Worm (Caenorhabditis elegans): Measurements from ENCODE around the gene bnc-1.

bnc-1 gene

DNA sequence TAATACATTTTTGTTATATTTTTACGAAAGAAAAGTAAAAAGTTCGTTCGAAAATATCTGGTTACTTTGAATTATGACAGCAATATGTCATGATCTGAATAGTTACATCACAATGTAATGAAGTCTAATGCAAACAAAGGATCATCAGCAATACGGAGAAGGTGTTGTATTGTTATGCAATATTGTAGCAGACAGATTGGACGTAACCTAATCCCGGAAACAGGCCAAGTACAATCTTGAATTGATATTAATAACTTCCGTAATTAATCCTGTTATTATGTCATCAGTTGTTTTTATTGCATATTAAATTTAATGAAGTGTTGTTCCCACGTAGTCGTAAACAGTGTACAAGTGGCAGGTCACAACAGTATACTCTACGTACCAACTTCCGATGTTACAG is 4.7 kb upstream of the bnc-1 start:
- no peak for TF ChIP-seq B0336.3 (GFP tag; IDR thresholded peaks at IDR 0.05)
- TF ChIP-seq hlh-12 (tag; optimal IDR thresholded peaks at IDR 0.05): no peak
- no peak for TF ChIP-seq Y79H2A.3 (GFP tag; conservative IDR thresholded peaks at IDR 0.05)

DNA sequence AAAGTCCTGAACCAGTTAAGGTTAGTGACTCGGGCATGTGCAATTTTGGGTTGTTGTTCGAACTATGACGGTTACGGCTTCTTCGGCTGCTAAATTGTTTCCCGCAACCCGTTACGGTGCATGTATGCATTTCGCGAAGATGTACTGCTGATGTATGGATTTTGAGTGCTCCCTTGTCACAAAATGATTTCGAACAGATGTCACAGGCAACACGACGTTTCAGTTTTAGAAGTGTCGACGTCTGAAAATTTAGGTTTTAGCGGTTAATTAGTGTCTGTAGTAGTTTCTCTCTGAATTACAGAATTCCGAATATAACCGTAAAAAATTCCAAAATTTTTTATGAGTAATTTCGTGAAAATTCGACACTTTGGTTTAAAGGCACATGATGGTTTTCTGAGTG is 1.1 kb downstream of the bnc-1 start:
- TF ChIP-seq hrde-1 (tag; optimal IDR thresholded peaks at IDR 0.05; ENCODE audit: borderline replicate concordance): peak; percentile 67
- no peak for TF ChIP-seq dpff-1 (tag; optimal IDR thresholded peaks at IDR 0.05)
- 0 out of 2 replicates have a peak, but pooled peaks have one; percentile 44 for TF ChIP-seq madf-3 (GFP tag; IDR thresholded peaks at IDR 0.05)
- 0 out of 2 replicates have a peak, but pooled peaks have one; percentile 44 for TF ChIP-seq nfya-2 (GFP tag; IDR thresholded peaks at IDR 0.05)
- TF ChIP-seq B0336.3 (GFP tag; IDR thresholded peaks at IDR 0.05): no peak
- 0 out of 2 replicates have a peak, but pooled peaks have one; percentile 43 for TF ChIP-seq Y79H2A.3 (GFP tag; conservative IDR thresholded peaks at IDR 0.05)
- 0 out of 2 replicates have a peak, but pooled peaks have one; percentile 9 for TF ChIP-seq ztf-28 (GFP tag; IDR thresholded peaks at IDR 0.05)
- TF ChIP-seq attf-3 (GFP tag; conservative IDR thresholded peaks at IDR 0.05): 0 out of 2 replicates have a peak, but pooled peaks have one; percentile 20
- peak in 1 of 3 experiments; percentile 4 for TF ChIP-seq lin-35 (GFP tag; optimal IDR thresholded peaks at IDR 0.05)

DNA sequence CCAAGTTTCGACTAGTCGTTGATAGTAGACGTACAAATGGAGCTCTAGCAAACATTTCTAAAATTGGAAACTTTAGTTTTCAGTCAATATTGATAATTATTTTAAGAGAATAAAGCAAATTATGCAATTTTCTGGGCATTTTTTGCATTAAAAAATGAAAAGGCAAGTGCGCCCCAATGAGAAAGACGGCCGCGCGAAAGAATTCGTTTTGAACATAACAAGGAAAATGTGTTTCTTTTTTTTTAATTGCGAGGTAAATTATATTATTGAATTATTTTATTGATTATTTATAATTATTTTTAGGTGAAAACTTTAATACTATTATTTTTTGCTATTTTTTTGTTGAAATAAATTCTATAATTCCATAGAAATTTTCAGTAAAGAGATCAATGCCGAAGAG is 5.4 kb downstream of the bnc-1 start, which contains the start of the genes tsfm-1 and capg-2:
TSS of gene tsfm-1 (minus strand) at position 57 of the 400 bp plus-strand sequence.
TSS of gene capg-2 (plus strand) at position 379 of the 400 bp plus-strand sequence.
- no peak for TF ChIP-seq madf-3 (GFP tag; IDR thresholded peaks at IDR 0.05)
- TF ChIP-seq ztf-22 (GFP tag; optimal IDR thresholded peaks at IDR 0.05): no peak
- no peak for TF ChIP-seq aptf-2 (GFP tag; conservative IDR thresholded peaks at IDR 0.05)
- TF ChIP-seq nhr-90 (tag; optimal IDR thresholded peaks at IDR 0.05): no peak
- TF ChIP-seq madf-6 (GFP tag; IDR thresholded peaks at IDR 0.05): 0 out of 2 replicates have a peak, but pooled peaks have one; percentile 19
- no peak for TF ChIP-seq ztf-28 (GFP tag; IDR thresholded peaks at IDR 0.05)
- no peak for TF ChIP-seq lag-1 (GFP tag; IDR thresholded peaks at IDR 0.05)
- TF ChIP-seq mcd-1 (GFP tag; IDR thresholded peaks at IDR 0.05): peak; percentile 61; the same call in 1 of the 2 replicates
- TF ChIP-seq pha-4 (tag; optimal IDR thresholded peaks at IDR 0.05): no peak
- TF ChIP-seq tbp1 (GFP tag; optimal IDR thresholded peaks at IDR 0.05): no peak
- no peak for TF ChIP-seq mxl-1 (tag; optimal IDR thresholded peaks at IDR 0.05)
- TF ChIP-seq ceh-91 (GFP tag; IDR thresholded peaks at IDR 0.05): no peak
- TF ChIP-seq him-1 (tag; optimal IDR thresholded peaks at IDR 0.05): no peak
- no peak for TF ChIP-seq B0035.1 (tag; optimal IDR thresholded peaks at IDR 0.05)
- no peak for TF ChIP-seq F55B11.4 (tag; optimal IDR thresholded peaks at IDR 0.05; ENCODE audit: borderline replicate concordance, insufficient read depth)
- TF ChIP-seq ztf-3 (GFP tag; optimal IDR thresholded peaks at IDR 0.05): no peak
- no peak for TF ChIP-seq attf-6 (GFP tag; IDR thresholded peaks at IDR 0.05)
- TF ChIP-seq efl-1 (GFP tag; optimal IDR thresholded peaks at IDR 0.05): peak; percentile 67
- no peak for TF ChIP-seq ceh-40 (GFP tag; IDR thresholded peaks at IDR 0.05)
- no peak for TF ChIP-seq lin-40 (tag; optimal IDR thresholded peaks at IDR 0.05)
- TF ChIP-seq dpl-1 (GFP tag; optimal IDR thresholded peaks at IDR 0.05): peak; percentile 21
- no peak for TF ChIP-seq mel-28 (tag; optimal IDR thresholded peaks at IDR 0.05; ENCODE audit: borderline replicate concordance)
- TF ChIP-seq F37B4.10 (GFP tag; IDR thresholded peaks at IDR 0.05): no peak

DNA sequence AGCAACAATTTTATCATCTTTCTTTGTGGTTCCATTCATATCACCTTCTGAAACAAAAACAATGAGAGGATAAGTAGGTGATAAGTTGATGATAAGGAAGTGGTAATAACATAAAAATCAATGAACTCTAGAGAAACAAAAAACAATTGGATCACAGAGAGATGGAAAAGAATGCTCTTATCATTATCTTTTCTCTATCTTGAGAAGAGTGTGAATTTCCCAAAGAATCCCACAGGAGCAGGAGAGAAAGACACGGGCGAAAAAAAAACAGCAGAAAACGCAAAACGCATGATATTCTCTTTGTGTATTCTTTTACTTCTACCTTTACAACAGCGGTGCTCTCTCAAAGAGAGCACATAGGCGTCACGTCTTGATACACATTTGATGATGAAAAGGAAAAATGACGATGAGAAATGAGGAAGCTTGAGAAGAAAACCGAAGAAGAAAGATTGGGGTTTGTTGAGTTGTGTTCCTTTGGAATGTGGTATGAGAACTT is 7.5 kb downstream of the bnc-1 start, which contains the start of gene twk-24:
TSS of gene twk-24 (minus strand) at position 51 of the 496 bp plus-strand sequence.
- TF ChIP-seq nhr-80 (tag; optimal IDR thresholded peaks at IDR 0.05) (no peak), lsy-27 (tag; optimal IDR thresholded peaks at IDR 0.05; ENCODE audit: borderline replicate concordance, insufficient read depth) (no peak), fkh-3 (tag; optimal IDR thresholded peaks at IDR 0.05) (no peak), T26A5.8 (tag; optimal IDR thresholded peaks at IDR 0.05) (no peak), hmg-1.2 (GFP tag; IDR thresholded peaks at IDR 0.05) (no peak), F22D6.2 (tag; optimal IDR thresholded peaks at IDR 0.05) (no peak), lin-35 (GFP tag; optimal IDR thresholded peaks at IDR 0.05) (no peak), pbrm-1 (GFP tag; IDR thresholded peaks at IDR 0.05) (no peak), nhr-27 (tag; optimal IDR thresholded peaks at IDR 0.05) (no peak), ztf-22 (GFP tag; optimal IDR thresholded peaks at IDR 0.05) (no peak), unc-130 (GFP tag; optimal IDR thresholded peaks at IDR 0.05) (no peak), attf-5 (GFP tag; optimal IDR thresholded peaks at IDR 0.05) (no peak), ztf-3 (GFP tag; optimal IDR thresholded peaks at IDR 0.05) (no peak)

All from whole organism, young adult.